Fruit fly (Drosophila melanogaster) S2 (cell line): ENCODE measurements around the gene CG14570.

Experiments
- CG8478 ChIP-seq: fragments of >200 bp; optimal IDR thresholded peaks from 2 replicates; lab custom pipeline; 2018
- CTCF ChIP-seq, 2 experiments: fragments of >200 bp; optimal IDR thresholded peaks; 2 replicates each; lab custom pipeline; 2018

CG14570 gene

DNA sequence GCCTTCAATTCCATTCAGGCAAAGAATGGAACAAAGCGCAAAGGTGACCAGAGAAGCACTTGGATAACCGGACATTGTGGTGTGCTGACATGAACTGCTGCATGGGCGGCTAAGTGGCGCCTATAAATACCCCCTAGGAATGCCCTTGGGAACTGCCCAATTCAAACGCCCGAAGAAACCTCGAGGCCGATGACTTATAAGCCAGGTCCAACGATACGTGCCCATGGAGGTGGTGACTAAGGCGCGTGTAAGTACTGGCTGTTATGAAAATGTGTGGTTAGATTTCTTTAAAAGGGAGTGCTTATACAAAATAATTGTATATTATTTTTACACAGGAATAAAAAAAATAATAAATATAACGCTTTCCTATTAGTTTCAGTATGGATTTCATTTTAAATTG, at the start of gene CG14570:
CG14570 (minus strand) TSS at position 101 of the 400 bp plus-strand sequence.
- TF ChIP-seq CTCF (optimal IDR thresholded peaks at IDR 0.05; lab: Kevin White, UChicago) (no peak), CG8478 (no peak)

DNA sequence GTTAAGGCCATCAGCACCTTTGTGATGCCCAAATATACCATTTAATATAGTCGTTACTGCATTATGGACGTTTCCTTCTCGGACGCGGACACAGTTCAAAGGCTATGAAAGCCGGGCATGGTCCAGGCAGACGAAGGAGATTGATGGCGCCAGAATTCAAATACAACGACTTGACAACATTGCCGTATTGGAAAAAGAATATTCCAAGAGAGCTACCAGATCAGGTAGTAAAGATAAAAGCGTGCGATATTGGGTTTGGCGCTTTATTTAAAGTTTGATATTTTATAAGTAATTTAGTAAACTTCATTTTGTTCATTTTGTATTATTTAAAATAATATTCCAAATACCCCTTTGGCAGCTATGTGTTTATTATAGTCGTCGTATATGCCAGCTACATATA, 43.6 kb upstream of the CG14570 start:
- no peak for TF ChIP-seq CG8478
- TF ChIP-seq CTCF (optimal IDR thresholded peaks at IDR 0.05; lab: Kevin White, UChicago) = no peak

- TF ChIP-seq CG8478 (no peak), CTCF (optimal IDR thresholded peaks at IDR 0.05; lab: Kevin White, UChicago) (no peak)
Observed at dm6 chr3L:21770328-21770727, 40.1 kb upstream of the CG14570 start, which contains the start of gene Syn1. Syn1 (minus strand) TSS chr3L:21770534.

- TF ChIP-seq CG8478 (no peak), CTCF (optimal IDR thresholded peaks at IDR 0.05; lab: Kevin White, UChicago) (no peak)
Observed at dm6 chr3L:21769515-21769914, 39.3 kb upstream of the CG14570 start, which contains the start of gene CG7370. CG7370 (plus strand) TSS chr3L:21769815.

DNA sequence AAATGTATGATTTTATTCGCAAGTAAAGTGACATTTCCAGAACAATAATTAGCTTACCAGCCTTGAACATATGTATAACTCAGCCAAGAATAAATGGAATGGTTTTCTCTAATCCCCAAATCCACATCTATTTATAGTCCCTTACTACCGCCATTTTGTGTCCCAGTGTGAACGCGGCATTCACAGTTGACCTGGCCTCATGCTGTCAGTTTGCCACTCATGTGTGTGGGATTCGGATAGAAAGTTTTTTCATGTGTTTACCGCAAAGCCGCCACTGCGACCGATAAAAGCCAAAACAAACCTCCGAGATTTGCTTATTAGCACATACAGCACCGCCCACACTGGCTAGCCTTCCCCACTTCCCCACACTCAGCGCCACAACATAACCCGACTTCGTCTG, 35.7 kb upstream of the CG14570 start:
- TF ChIP-seq CTCF (optimal IDR thresholded peaks at IDR 0.05; lab: Kevin White, UChicago) = no peak
- TF ChIP-seq CG8478 = no peak

- TF ChIP-seq CTCF (optimal IDR thresholded peaks at IDR 0.05; lab: Kevin White, UChicago) (no peak), CG8478 (no peak)
Observed at dm6 chr3L:21756857-21757256, 26.6 kb upstream of the CG14570 start, which contains the start of gene CG14564. CG14564 (plus strand) TSS chr3L:21757157.

dm6 chr3L:21744169-21744568, 13.9 kb upstream of the CG14570 start, which contains the start of gene CG14565:
CG14565 (minus strand) TSS chr3L:21744269.
- no peak for TF ChIP-seq CG8478

DNA sequence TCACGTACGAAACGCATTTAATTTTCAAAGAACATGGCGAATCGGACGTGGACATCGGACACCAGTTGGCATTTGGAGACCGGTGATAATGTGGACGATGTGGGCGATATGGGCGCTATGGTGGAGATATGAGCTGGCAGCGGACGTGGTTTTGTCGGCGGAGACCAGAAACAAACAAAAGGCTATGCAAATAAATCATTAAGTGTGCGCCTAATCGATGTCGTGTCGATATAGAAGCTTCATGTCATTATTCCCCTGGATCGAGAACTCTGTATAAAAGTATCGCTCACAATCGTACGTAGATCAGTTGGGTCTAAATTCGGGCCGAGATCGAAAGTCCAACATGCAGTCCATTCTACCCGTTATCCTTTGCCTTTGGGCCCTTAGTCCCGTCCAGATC, 11.0 kb upstream of the CG14570 start, which contains the start of gene CG14572:
CG14572 (plus strand) TSS at position 301 of the 400 bp plus-strand sequence.
- TF ChIP-seq CG8478 (no peak), CTCF (optimal IDR thresholded peaks at IDR 0.05; lab: Kevin White, UChicago) (no peak)

- TF ChIP-seq CTCF (optimal IDR thresholded peaks at IDR 0.05; lab: Kevin White, UChicago) (no peak), CG8478 (no peak)
Observed at dm6 chr3L:21740209-21740608, 10.0 kb upstream of the CG14570 start, which contains the start of gene CG14566. CG14566 (minus strand) TSS chr3L:21740309.

- TF ChIP-seq CG8478 (no peak), CTCF (optimal IDR thresholded peaks at IDR 0.05; lab: Kevin White, UChicago) (no peak)
Observed at dm6 chr3L:21739017-21739730, 8.9 kb upstream of the CG14570 start.

DNA sequence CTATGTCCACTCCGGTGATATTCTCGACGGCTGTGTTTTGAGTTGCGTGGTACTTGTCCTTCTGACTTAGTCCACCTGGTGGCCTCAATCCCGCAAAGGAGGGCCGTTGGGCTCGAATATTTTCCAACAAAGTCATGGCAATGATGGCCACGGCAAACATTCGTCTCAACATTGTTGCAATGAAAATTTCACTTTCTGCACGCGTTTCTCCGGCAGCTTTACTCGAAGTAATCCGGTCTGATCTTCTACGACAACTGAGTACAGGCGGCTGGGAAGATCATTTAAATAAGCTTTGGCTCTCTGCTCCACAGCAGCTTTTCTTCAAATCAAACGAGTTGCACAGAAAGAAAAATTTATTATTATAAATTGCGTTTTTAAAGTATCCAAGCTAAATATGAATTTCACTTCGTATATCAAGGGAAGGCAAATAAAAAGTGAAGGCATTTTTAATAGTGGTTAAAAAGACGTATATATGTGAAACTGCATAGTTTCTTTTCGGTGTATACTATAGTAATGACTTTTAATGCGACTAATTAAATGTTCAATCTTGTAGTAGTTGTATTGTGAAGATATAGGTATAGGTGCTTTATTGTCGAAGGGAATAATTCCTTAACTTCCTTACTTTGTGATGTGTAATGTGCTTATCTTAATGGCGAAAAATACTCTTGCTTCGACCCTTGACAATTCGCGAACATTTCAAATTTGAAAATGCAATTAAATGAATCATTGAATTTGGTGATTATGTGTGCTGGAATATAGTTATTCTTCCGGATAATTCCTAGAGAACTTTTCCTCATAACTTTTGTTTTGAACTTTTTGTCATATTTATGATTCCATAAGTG, 8.1 kb upstream of the CG14570 start, which contains the start of gene CG14567:
CG14567 (minus strand) TSS at position 256 of the 842 bp plus-strand sequence.
- TF ChIP-seq CTCF (optimal IDR thresholded peaks at IDR 0.05; lab: Kevin White, UChicago) = no peak

- TF ChIP-seq CTCF (optimal IDR thresholded peaks at IDR 0.05; lab: Kevin White, UChicago) = no peak
- no peak for TF ChIP-seq CG8478
Observed at dm6 chr3L:21733799-21734198, 3.5 kb upstream of the CG14570 start, which contains the start of gene CG14573. CG14573 (plus strand) TSS chr3L:21734099.

dm6 chr3L:21733387-21733786, 3.1 kb upstream of the CG14570 start, which contains the start of gene CG14568:
CG14568 (minus strand) TSS chr3L:21733487.
- TF ChIP-seq CG8478 (no peak), CTCF (optimal IDR thresholded peaks at IDR 0.05; lab: Kevin White, UChicago) (no peak)

dm6 chr3L:21731104-21731600, 898 bp upstream of the CG14570 start, which contains the start of gene CG14569:
CG14569 (minus strand) TSS chr3L:21731550.
- TF ChIP-seq CTCF (optimal IDR thresholded peaks at IDR 0.05; lab: Kevin White, UChicago) = no peak
- TF ChIP-seq CG8478 = no peak

dm6 chr3L:21728616-21729047, 1.6 kb downstream of the CG14570 start, which contains the start of the genes CG11247 and Polr2H:
CG11247 (minus strand) TSS chr3L:21728806.
Polr2H (plus strand) TSS chr3L:21728932.
- peak in 1 of 2 experiments; percentile 41 for TF ChIP-seq CTCF (optimal IDR thresholded peaks at IDR 0.05; lab: Kevin White, UChicago)
- TF ChIP-seq CG8478 = no peak
